Fruit fly (Drosophila melanogaster) whole organism, embryonic: Measurements from ENCODE around the gene Mer.

Experiments used
- Asciz ChIP-seq: fragments of 200-800 bp; sonication (Bioruptor generic); optimal IDR thresholded peaks from 2 replicates; lab custom pipeline; 2017; ENCODE audit warnings: missing biosample characterization, mild to moderate bottlenecking, missing genetic modification characterization, missing genetic modification reagents
- Atf3 ChIP-seq: fragments of 200-800 bp; sonication (Bioruptor generic); optimal IDR thresholded peaks from 3 replicates; lab custom pipeline; 2016; ENCODE audit warnings: missing biosample characterization, missing genetic modification characterization
- CG10274 ChIP-seq: fragments of 200-800 bp; sonication (Bioruptor generic); optimal IDR thresholded peaks from 3 replicates; lab custom pipeline; 2017; ENCODE audit warnings: missing biosample characterization, mild to moderate bottlenecking, missing genetic modification characterization
- CG10321 ChIP-seq: fragments of 200-800 bp; sonication (Bioruptor generic); IDR thresholded peaks from 2 replicates; pipeline ENCODE4 v1.3.6; 2022; ENCODE audit warnings: missing biosample characterization, missing genetic modification characterization
- CG10565 ChIP-seq: fragments of 200-800 bp; sonication (Bioruptor generic); optimal IDR thresholded peaks from 3 replicates; lab custom pipeline; 2016; ENCODE audit warnings: missing biosample characterization, mild to moderate bottlenecking, missing genetic modification characterization
- CG12299 ChIP-seq: fragments of 200-800 bp; sonication (Bioruptor generic); optimal IDR thresholded peaks from 2 replicates; lab custom pipeline; 2018; ENCODE audit warnings: missing biosample characterization, mild to moderate bottlenecking, missing genetic modification characterization
- CG13287 ChIP-seq: fragments of 200-800 bp; sonication (Bioruptor generic); IDR thresholded peaks from 2 replicates; pipeline ENCODE4 v1.3.6; 2022; ENCODE audit warnings: missing biosample characterization, missing genetic modification characterization; ENCODE audit not compliant: partially characterized antibody
- CG13894 ChIP-seq: fragments of 200-800 bp; sonication (Bioruptor generic); optimal IDR thresholded peaks from 3 replicates; lab custom pipeline; 2018; ENCODE audit warnings: missing biosample characterization, mild to moderate bottlenecking, missing genetic modification characterization, moderate library complexity
- CG14710 ChIP-seq: fragments of 200-800 bp; sonication (Bioruptor generic); optimal IDR thresholded peaks from 3 replicates; lab custom pipeline; 2019; ENCODE audit warnings: missing biosample characterization, mild to moderate bottlenecking, missing genetic modification characterization, moderate library complexity
- CG16813 ChIP-seq: fragments of 200-800 bp; sonication (Bioruptor generic); IDR thresholded peaks from 3 replicates; pipeline ENCODE4 v1.3.6; 2022; ENCODE audit warnings: missing biosample characterization, missing genetic modification characterization; ENCODE audit not compliant: partially characterized antibody
- CG17912 ChIP-seq: fragments of 200-800 bp; sonication (Bioruptor generic); optimal IDR thresholded peaks from 2 replicates; lab custom pipeline; 2018; ENCODE audit warnings: missing biosample characterization, mild to moderate bottlenecking, missing genetic modification characterization
- CG30431 ChIP-seq: fragments of 200-800 bp; sonication (Bioruptor generic); optimal IDR thresholded peaks from 2 replicates; lab custom pipeline; 2017; ENCODE audit warnings: missing biosample characterization, missing genetic modification characterization
- CG32767 ChIP-seq: fragments of 200-800 bp; sonication (Bioruptor generic); IDR thresholded peaks from 2 replicates; pipeline ENCODE4 v1.3.6; 2022; ENCODE audit warnings: missing biosample characterization, missing genetic modification characterization
- CG3407 ChIP-seq: fragments of 200-800 bp; sonication (Bioruptor generic); optimal IDR thresholded peaks from 2 replicates; lab custom pipeline; 2018; ENCODE audit warnings: missing biosample characterization, mild to moderate bottlenecking, missing genetic modification characterization
- CG3995 ChIP-seq: fragments of 200-800 bp; sonication (Bioruptor generic); optimal IDR thresholded peaks from 3 replicates; lab custom pipeline; 2016; ENCODE audit warnings: missing biosample characterization, missing genetic modification characterization
- CG4707 ChIP-seq: fragments of 200-800 bp; sonication (Bioruptor generic); optimal IDR thresholded peaks from 2 replicates; lab custom pipeline; 2018; ENCODE audit warnings: missing biosample characterization, mild to moderate bottlenecking, missing genetic modification characterization, moderate library complexity
- CG5180 ChIP-seq: fragments of 200-800 bp; sonication (Bioruptor generic); optimal IDR thresholded peaks from 3 replicates; lab custom pipeline; 2017; ENCODE audit warnings: missing biosample characterization, missing genetic modification characterization, mild to moderate bottlenecking, moderate library complexity, missing genetic modification reagents
- CG5953 ChIP-seq: fragments of 200-800 bp; sonication (Bioruptor generic); IDR thresholded peaks from 2 replicates; pipeline ENCODE4 v1.3.6; 2022; ENCODE audit warnings: missing biosample characterization, missing genetic modification characterization
- CG8924 ChIP-seq: fragments of 200-800 bp; optimal IDR thresholded peaks from 3 replicates; lab custom pipeline; 2019; ENCODE audit warnings: missing biosample characterization, mild to moderate bottlenecking, missing genetic modification characterization, moderate library complexity
- CG9932 ChIP-seq: fragments of 200-800 bp; sonication (Bioruptor generic); IDR thresholded peaks from 2 replicates; pipeline ENCODE4 v1.3.6; 2022; ENCODE audit warnings: missing biosample characterization, missing genetic modification characterization
- Dad ChIP-seq: fragments of 200-800 bp; sonication (Bioruptor generic); optimal IDR thresholded peaks from 3 replicates; lab custom pipeline; 2016; ENCODE audit warnings: missing biosample characterization, missing genetic modification characterization
- Dek ChIP-seq: fragments of 200-800 bp; sonication (Bioruptor generic); optimal IDR thresholded peaks from 3 replicates; lab custom pipeline; 2019; ENCODE audit warnings: missing biosample characterization, mild to moderate bottlenecking, missing genetic modification characterization, moderate library complexity
- Doc2 ChIP-seq: fragments of 200-800 bp; sonication (Bioruptor generic); IDR thresholded peaks from 2 replicates; pipeline ENCODE4 v1.3.6; 2022; ENCODE audit warnings: missing biosample characterization, missing genetic modification characterization
- Dref ChIP-seq: fragments of 200-800 bp; sonication (Bioruptor generic); IDR thresholded peaks from 2 replicates; pipeline ENCODE4 v1.3.6; 2022; ENCODE audit warnings: missing biosample characterization, missing genetic modification characterization
- H15 ChIP-seq: fragments of 200-800 bp; sonication (Bioruptor generic); IDR thresholded peaks from 3 replicates; pipeline ENCODE4 v1.3.6; 2022; ENCODE audit warnings: missing biosample characterization, missing genetic modification characterization
- HHEX ChIP-seq: fragments of 200-800 bp; sonication (Bioruptor generic); optimal IDR thresholded peaks from 3 replicates; lab custom pipeline; 2017; ENCODE audit warnings: missing biosample characterization, mild to moderate bottlenecking, missing genetic modification characterization, missing genetic modification reagents
- Hr51 ChIP-seq, 2 experiments: fragments of 200-800 bp; sonication (Bioruptor generic); optimal IDR thresholded peaks; 2 replicates in 1 of 2; 3 replicates in 1 of 2; lab custom pipeline; 2016 to 2018; ENCODE audit warnings: missing biosample characterization in 2 of 2, missing genetic modification characterization in 2 of 2, mild to moderate bottlenecking in 1 of 2, moderate library complexity in 1 of 2
- Med ChIP-seq: fragments of 200-800 bp; sonication (Bioruptor generic); peaks from one replicate; lab custom pipeline; 2016; ENCODE audit warnings: missing biosample characterization, missing genetic modification characterization, mild to moderate bottlenecking, inconsistent platforms, moderate library complexity
- NfI ChIP-seq: fragments of 200-800 bp; sonication (Bioruptor generic); optimal IDR thresholded peaks from 3 replicates; lab custom pipeline; 2018; ENCODE audit warnings: missing biosample characterization, mild to moderate bottlenecking, missing genetic modification characterization, moderate library complexity
- Opbp ChIP-seq: fragments of 200-800 bp; sonication (Bioruptor generic); IDR thresholded peaks from 3 replicates; pipeline ENCODE4 v1.3.6; 2022; ENCODE audit warnings: missing biosample characterization, missing genetic modification characterization; ENCODE audit not compliant: partially characterized antibody
- Rfx ChIP-seq: fragments of 200-800 bp; sonication (Bioruptor generic); IDR thresholded peaks from 2 replicates; pipeline ENCODE4 v1.3.6; 2022; ENCODE audit warnings: missing biosample characterization, missing genetic modification characterization
- Sox102F ChIP-seq: fragments of 200-800 bp; sonication (Bioruptor generic); optimal IDR thresholded peaks from 2 replicates; lab custom pipeline; 2018; ENCODE audit warnings: missing biosample characterization, mild to moderate bottlenecking, missing genetic modification characterization, moderate library complexity
- Xrp1 ChIP-seq: fragments of 200-800 bp; sonication (Bioruptor generic); IDR thresholded peaks from 2 replicates; pipeline ENCODE4 v1.3.6; 2022; ENCODE audit warnings: missing biosample characterization, missing genetic modification characterization
- ap ChIP-seq: fragments of 200-800 bp; sonication (Bioruptor generic); IDR thresholded peaks from 2 replicates; pipeline ENCODE4 v1.3.6; 2022; ENCODE audit warnings: missing biosample characterization, missing genetic modification characterization
- bcd ChIP-seq: fragments of 200-800 bp; sonication (Bioruptor generic); optimal IDR thresholded peaks from 2 replicates; lab custom pipeline; 2017; ENCODE audit warnings: missing biosample characterization, mild to moderate bottlenecking, missing genetic modification characterization
- bigmax ChIP-seq: fragments of 200-800 bp; sonication (Bioruptor generic); optimal IDR thresholded peaks from 2 replicates; lab custom pipeline; 2018; ENCODE audit warnings: missing biosample characterization, mild to moderate bottlenecking, missing genetic modification characterization
- cg ChIP-seq: fragments of 200-800 bp; sonication (Bioruptor generic); optimal IDR thresholded peaks from 3 replicates; lab custom pipeline; 2019; ENCODE audit warnings: missing biosample characterization, mild to moderate bottlenecking, missing genetic modification characterization, moderate library complexity
- crp ChIP-seq, 2 experiments: fragments of 200-800 bp; sonication (Bioruptor generic); optimal IDR thresholded peaks; 2 replicates in 1 of 2; 3 replicates in 1 of 2; lab custom pipeline; 2017; ENCODE audit warnings: missing biosample characterization in 2 of 2, missing genetic modification characterization in 2 of 2, mild to moderate bottlenecking in 1 of 2, moderate library complexity in 1 of 2
- emc ChIP-seq: fragments of 200-800 bp; sonication (Bioruptor generic); optimal IDR thresholded peaks from 2 replicates; lab custom pipeline; 2016; ENCODE audit warnings: missing biosample characterization, missing genetic modification characterization
- fd64A ChIP-seq: fragments of 200-800 bp; sonication (Bioruptor generic); optimal IDR thresholded peaks from 3 replicates; lab custom pipeline; 2018; ENCODE audit warnings: missing biosample characterization, mild to moderate bottlenecking, missing genetic modification characterization
- klu ChIP-seq: fragments of 200-800 bp; sonication (Bioruptor generic); IDR thresholded peaks from 2 replicates; pipeline ENCODE4 v1.3.6; 2022; ENCODE audit warnings: missing biosample characterization, missing genetic modification characterization
- lola ChIP-seq, 3 experiments: fragments of >200 bp in 2 of 3; fragments of 200-800 bp in 1 of 3; sonication (Bioruptor generic) in 1 of 3; optimal IDR thresholded peaks; 2 replicates each; lab custom pipeline; 2017 to 2019; ENCODE audit warnings: missing biosample characterization in 3 of 3, missing genetic modification characterization in 3 of 3, mild to moderate bottlenecking in 1 of 3, moderate library complexity in 1 of 3
- p53 ChIP-seq: fragments of 200-800 bp; sonication (Bioruptor generic); optimal IDR thresholded peaks from 2 replicates; lab custom pipeline; 2016; ENCODE audit warnings: missing biosample characterization, missing genetic modification characterization
- schlank ChIP-seq: fragments of 200-800 bp; sonication (Bioruptor generic); optimal IDR thresholded peaks from 2 replicates; lab custom pipeline; 2018; ENCODE audit warnings: missing biosample characterization, mild to moderate bottlenecking, missing genetic modification characterization
- shn ChIP-seq: fragments of 200-800 bp; sonication (Bioruptor generic); optimal IDR thresholded peaks from 3 replicates; lab custom pipeline; 2016; ENCODE audit warnings: missing biosample characterization, missing genetic modification characterization
- tio ChIP-seq: fragments of 200-800 bp; sonication (Bioruptor generic); optimal IDR thresholded peaks from 2 replicates; lab custom pipeline; 2017; ENCODE audit warnings: missing biosample characterization, missing genetic modification characterization, inconsistent platforms
- tx ChIP-seq: fragments of 200-800 bp; sonication (Bioruptor generic); optimal IDR thresholded peaks from 2 replicates; lab custom pipeline; 2016; ENCODE audit warnings: missing biosample characterization, missing genetic modification characterization
- usp ChIP-seq: fragments of >200 bp; optimal IDR thresholded peaks from 2 replicates; lab custom pipeline; 2017; ENCODE audit warnings: missing biosample characterization, missing genetic modification characterization
- vfl ChIP-seq: fragments of 200-800 bp; sonication (Bioruptor generic); optimal IDR thresholded peaks from 2 replicates; lab custom pipeline; 2016; ENCODE audit warnings: missing biosample characterization, missing genetic modification characterization
- zen ChIP-seq: fragments of 200-800 bp; sonication (Bioruptor generic); optimal IDR thresholded peaks from 3 replicates; lab custom pipeline; 2018; ENCODE audit warnings: missing biosample characterization, mild to moderate bottlenecking, missing genetic modification characterization, moderate library complexity
- zen2 ChIP-seq: fragments of 200-800 bp; sonication (Bioruptor generic); IDR thresholded peaks from 3 replicates; pipeline ENCODE4 v1.3.6; 2022; ENCODE audit warnings: missing biosample characterization, missing genetic modification characterization; ENCODE audit not compliant: partially characterized antibody

Gene Mer

DNA sequence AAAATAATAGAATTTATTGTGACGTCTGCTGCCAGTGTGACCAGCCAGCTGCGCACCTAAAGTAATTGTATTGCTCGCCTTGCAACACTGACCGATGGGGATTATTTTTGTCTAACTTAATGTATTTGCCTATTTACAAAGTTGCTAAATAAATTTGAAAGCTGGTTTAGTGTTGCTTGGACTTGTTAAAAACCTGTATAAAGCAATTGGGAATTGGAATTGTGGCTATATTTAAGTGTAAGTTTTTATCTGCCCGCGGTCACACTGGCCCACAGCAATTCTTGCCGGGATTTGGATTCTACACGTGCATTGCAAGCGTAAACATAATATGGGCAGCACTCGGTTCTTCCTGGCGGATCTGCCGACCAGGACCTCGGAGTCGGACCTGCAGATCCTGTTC, 10.8 kb upstream of the Mer start, which contains the start of the genes CG14230 and CG14232 (continued):
- no peak for TF ChIP-seq Opbp
- no peak for TF ChIP-seq HHEX (GFP tag; lab: Kevin White, UChicago)
- TF ChIP-seq schlank (tag; lab: Kevin White, UChicago), result no peak
- TF ChIP-seq CG10565 (GFP tag; lab: Kevin White, UChicago), result no peak
- TF ChIP-seq fd64A (GFP tag; lab: Kevin White, UChicago), result no peak
- TF ChIP-seq emc (GFP tag; lab: Kevin White, UChicago), result no peak
- no peak for TF ChIP-seq ap (GFP tag; lab: Robert Waterston, UW)
- no peak for TF ChIP-seq crp (GFP tag; optimal IDR thresholded peaks at IDR 0.05; lab: Kevin White, UChicago)
- TF ChIP-seq Rfx (GFP tag; lab: Robert Waterston, UW), result 0 out of 2 replicates have a peak, but pooled peaks have one; percentile 23
- TF ChIP-seq CG3995 (GFP tag; lab: Kevin White, UChicago), result no peak
- no peak for TF ChIP-seq zen2
- TF ChIP-seq CG5180 (GFP tag; lab: Kevin White, UChicago), result no peak
- TF ChIP-seq zen (tag; lab: Kevin White, UChicago), result no peak
- no peak for TF ChIP-seq Dref (GFP tag; lab: Robert Waterston, UW)
- no peak for TF ChIP-seq CG30431
- TF ChIP-seq lola (GFP tag; optimal IDR thresholded peaks at IDR 0.05; lab: Kevin White, UChicago), result no peak
- TF ChIP-seq p53 (GFP tag; lab: Kevin White, UChicago), result no peak
- no peak for TF ChIP-seq Dek (tag; lab: Kevin White, UChicago)
- TF ChIP-seq Med (GFP tag; lab: Kevin White, UChicago), result peak; percentile 86
- no peak for TF ChIP-seq shn (GFP tag; lab: Kevin White, UChicago)
- TF ChIP-seq CG13287 (GFP tag; lab: Robert Waterston, UW), result peak; percentile 69
- TF ChIP-seq klu (GFP tag; lab: Robert Waterston, UW), result no peak
- TF ChIP-seq CG16813 (GFP tag; lab: Robert Waterston, UW), result no peak
- TF ChIP-seq bigmax (GFP tag; lab: Kevin White, UChicago), result no peak
- no peak for TF ChIP-seq Sox102F (GFP tag; lab: Kevin White, UChicago)
- TF ChIP-seq CG10321 (GFP tag; lab: Robert Waterston, UW), result no peak
- TF ChIP-seq Doc2, result no peak
- TF ChIP-seq CG17912 (GFP tag; lab: Kevin White, UChicago), result no peak
- no peak for TF ChIP-seq vfl (GFP tag; lab: Kevin White, UChicago)
- no peak for TF ChIP-seq CG32767
- no peak for TF ChIP-seq CG10274 (GFP tag; lab: Kevin White, UChicago)
- TF ChIP-seq Dad (GFP tag; lab: Kevin White, UChicago), result no peak
- TF ChIP-seq NfI, result no peak
- TF ChIP-seq CG3407 (GFP tag; lab: Kevin White, UChicago), result no peak
- no peak for TF ChIP-seq CG5953 (GFP tag; lab: Robert Waterston, UW)
- peak; percentile 62 for TF ChIP-seq CG14710 (tag; lab: Kevin White, UChicago)
- TF ChIP-seq CG12299, result no peak
- TF ChIP-seq CG4707 (GFP tag; lab: Kevin White, UChicago), result no peak
- no peak for TF ChIP-seq CG9932
- no peak for TF ChIP-seq cg (GFP tag; lab: Kevin White, UChicago)
- no peak for TF ChIP-seq Hr51 (GFP tag; optimal IDR thresholded peaks at IDR 0.05; lab: Kevin White, UChicago)
- no peak for TF ChIP-seq bcd (GFP tag; lab: Kevin White, UChicago)
- TF ChIP-seq Xrp1 (GFP tag; lab: Robert Waterston, UW), result no peak
- peak; percentile 11 for TF ChIP-seq CG8924 (tag; lab: Kevin White, UChicago)
- TF ChIP-seq Atf3 (GFP tag; lab: Kevin White, UChicago), result no peak
- no peak for TF ChIP-seq tx (GFP tag; lab: Kevin White, UChicago)
- TF ChIP-seq Asciz (GFP tag; lab: Kevin White, UChicago), result no peak
- no peak for TF ChIP-seq tio (GFP tag; lab: Kevin White, UChicago)
- no peak for TF ChIP-seq CG13894 (tag; lab: Kevin White, UChicago)
- no peak for TF ChIP-seq usp
- no peak for TF ChIP-seq H15
